Worm (Caenorhabditis elegans): Measurements from ENCODE around the gene K11H12.4.

Gene K11H12.4

ce11 chrIV:657932-658331 lies 17.8 kb downstream of the K11H12.4 start (continued):
- TF ChIP-seq aha-1 (tag; optimal IDR thresholded peaks at IDR 0.05): no peak
- TF ChIP-seq unc-130 (tag; optimal IDR thresholded peaks at IDR 0.05): peak; percentile 27
- peak; percentile 24 for TF ChIP-seq nhr-77 (tag; optimal IDR thresholded peaks at IDR 0.05)
- TF ChIP-seq fos-1 (tag; optimal IDR thresholded peaks at IDR 0.05): peak; percentile 69
- no peak for TF ChIP-seq C34B4.2 (tag; optimal IDR thresholded peaks at IDR 0.05)
- peak; percentile 68 for TF ChIP-seq ama-1 (optimal IDR thresholded peaks at IDR 0.05)
- peak; percentile 83 for TF ChIP-seq nhr-19 (GFP tag; conservative IDR thresholded peaks at IDR 0.05)
- TF ChIP-seq Y116A8C.19 (tag; optimal IDR thresholded peaks at IDR 0.05; ENCODE audit: borderline replicate concordance): no peak
- TF ChIP-seq nhr-20 (tag; optimal IDR thresholded peaks at IDR 0.05): peak; percentile 81
- TF ChIP-seq unc-30 (tag; optimal IDR thresholded peaks at IDR 0.05): no peak
- peak; percentile 21; the same call in 1 of the 2 replicates for TF ChIP-seq isw-1 (GFP tag; IDR thresholded peaks at IDR 0.05)
- no peak for TF ChIP-seq ets-5 (GFP tag; IDR thresholded peaks at IDR 0.05)
- TF ChIP-seq nhr-12 (tag; optimal IDR thresholded peaks at IDR 0.05): no peak
- TF ChIP-seq nhr-237 (tag; optimal IDR thresholded peaks at IDR 0.05): no peak
- TF ChIP-seq fkh-4 (tag; optimal IDR thresholded peaks at IDR 0.05; ENCODE audit: borderline replicate concordance): no peak
- TF ChIP-seq nhr-47 (tag; optimal IDR thresholded peaks at IDR 0.05): peak; percentile 89
- peak; percentile 53 for TF ChIP-seq lin-39 (tag; optimal IDR thresholded peaks at IDR 0.05)
- no peak for TF ChIP-seq alr-1 (tag; optimal IDR thresholded peaks at IDR 0.05; ENCODE audit: borderline replicate concordance)
- no peak for TF ChIP-seq elt-2 (tag; optimal IDR thresholded peaks at IDR 0.05)
- TF ChIP-seq unc-62 (GFP tag; optimal IDR thresholded peaks at IDR 0.05): no peak
- peak; percentile 64 to 75 for TF ChIP-seq efl-1 (optimal IDR thresholded peaks at IDR 0.05)
- TF ChIP-seq efl-1 (GFP tag; optimal IDR thresholded peaks at IDR 0.05 in 1 of 2): peak; percentile 55 to 97
- peak; percentile 51 for TF ChIP-seq unc-86 (tag; optimal IDR thresholded peaks at IDR 0.05)
- 0 out of 2 replicates have a peak, but pooled peaks have one; percentile 28 for TF ChIP-seq ceh-88 (GFP tag; IDR thresholded peaks at IDR 0.05)
- TF ChIP-seq zag-1 (tag; optimal IDR thresholded peaks at IDR 0.05): no peak
- TF ChIP-seq lin-15B (tag; optimal IDR thresholded peaks at IDR 0.05): peak; percentile 22
- peak; percentile 59 for TF ChIP-seq fkh-8 (tag; optimal IDR thresholded peaks at IDR 0.05)
- peak; percentile 88 for TF ChIP-seq dsc-1 (tag; optimal IDR thresholded peaks at IDR 0.05)
- no peak for TF ChIP-seq sptf-1 (tag; optimal IDR thresholded peaks at IDR 0.05)
- TF ChIP-seq nhr-71 (tag; optimal IDR thresholded peaks at IDR 0.05): peak; percentile 90
- peak; percentile 80 for TF ChIP-seq nhr-85 (tag)
- TF ChIP-seq mdl-1 (tag; optimal IDR thresholded peaks at IDR 0.05): peak in 1 of 2 experiments; percentile 52
- TF ChIP-seq C16A3.4 (tag; optimal IDR thresholded peaks at IDR 0.05): peak; percentile 64
- TF ChIP-seq lin-14 (GFP tag; optimal IDR thresholded peaks at IDR 0.05): peak; percentile 74
- peak; percentile 45 to 56 (median 47) for TF ChIP-seq dpl-1 (GFP tag; optimal IDR thresholded peaks at IDR 0.05)
- TF ChIP-seq irx-1 (tag; optimal IDR thresholded peaks at IDR 0.05): peak; percentile 40
- TF ChIP-seq xbp-1 (tag; optimal IDR thresholded peaks at IDR 0.05): peak; percentile 75
- no peak for TF ChIP-seq ceh-90 (tag; optimal IDR thresholded peaks at IDR 0.05)
- no peak for TF ChIP-seq hlh-17 (GFP tag; optimal IDR thresholded peaks at IDR 0.05; ENCODE audit: borderline replicate concordance)
- TF ChIP-seq zip-4 (GFP tag; optimal IDR thresholded peaks at IDR 0.05): peak; percentile 63
- TF ChIP-seq pqm-1 (tag; optimal IDR thresholded peaks at IDR 0.05): no peak
- peak; percentile 86 for TF ChIP-seq snu-23 (GFP tag; optimal IDR thresholded peaks at IDR 0.05)
- TF ChIP-seq nhr-84 (tag; optimal IDR thresholded peaks at IDR 0.05): no peak
- peak; percentile 56 to 77 (median 59) for TF ChIP-seq ceh-82 (tag; optimal IDR thresholded peaks at IDR 0.05)
- TF ChIP-seq F16B12.6 (tag; optimal IDR thresholded peaks at IDR 0.05): peak; percentile 27
- TF ChIP-seq sup-37 (GFP tag; optimal IDR thresholded peaks at IDR 0.05): peak; percentile 60
- TF ChIP-seq mab-9 (GFP tag; IDR thresholded peaks at IDR 0.05): no peak
- peak; percentile 4 for TF ChIP-seq aly-2 (tag; optimal IDR thresholded peaks at IDR 0.05)
- peak; percentile 88 for TF ChIP-seq swsn-7 (tag; optimal IDR thresholded peaks at IDR 0.05)
- no peak for TF ChIP-seq mef-2 (tag; optimal IDR thresholded peaks at IDR 0.05)
- TF ChIP-seq efl-3 (GFP tag; optimal IDR thresholded peaks at IDR 0.05): no peak
- peak in 1 of 2 experiments; percentile 29 for TF ChIP-seq ztf-11 (tag; optimal IDR thresholded peaks at IDR 0.05)
- peak; percentile 49 for TF ChIP-seq ztf-4 (tag; optimal IDR thresholded peaks at IDR 0.05)
- TF ChIP-seq unc-98 (GFP tag; IDR thresholded peaks at IDR 0.05): peak; percentile 54; the same call in 1 of the 2 replicates
